Fruit fly (Drosophila melanogaster) whole organism, embryonic: ENCODE results near the gene SoYb.

Experiments used
- Ada2b ChIP-seq: fragments of 200-800 bp; sonication (Bioruptor generic); IDR thresholded peaks from 2 replicates; pipeline ENCODE4 v1.3.6; 2022; ENCODE audit warnings: missing biosample characterization, missing genetic modification characterization
- Aef1 ChIP-seq: fragments of 200-800 bp; sonication (Bioruptor generic); IDR thresholded peaks from 3 replicates; pipeline ENCODE4 v1.3.6; 2022; ENCODE audit warnings: missing biosample characterization, missing genetic modification characterization
- Asciz ChIP-seq: fragments of 200-800 bp; sonication (Bioruptor generic); optimal IDR thresholded peaks from 2 replicates; lab custom pipeline; 2017; ENCODE audit warnings: missing biosample characterization, mild to moderate bottlenecking, missing genetic modification characterization, missing genetic modification reagents
- Awh ChIP-seq: fragments of 200-800 bp; sonication (Bioruptor generic); IDR thresholded peaks from 2 replicates; pipeline ENCODE4, ENCODE4 v1.3.6; 2022; ENCODE audit warnings: missing biosample characterization, missing genetic modification characterization
- C15 ChIP-seq: fragments of 200-800 bp; sonication (Bioruptor generic); IDR thresholded peaks from 3 replicates; pipeline ENCODE4 v1.3.6; 2022; ENCODE audit warnings: missing biosample characterization, missing genetic modification characterization
- CG11560 ChIP-seq: fragments of 200-800 bp; sonication (Bioruptor generic); IDR thresholded peaks from 3 replicates; pipeline ENCODE4 v1.3.6; 2022; ENCODE audit warnings: missing biosample characterization, missing genetic modification characterization
- CG12219 ChIP-seq: fragments of 200-800 bp; sonication (Bioruptor generic); optimal IDR thresholded peaks from 3 replicates; lab custom pipeline; 2018; ENCODE audit warnings: missing biosample characterization, mild to moderate bottlenecking, missing genetic modification characterization
- CG14860 ChIP-seq: fragments of 200-800 bp; sonication (Bioruptor generic); IDR thresholded peaks from 3 replicates; pipeline ENCODE4 v1.3.6; 2022; ENCODE audit warnings: missing biosample characterization, missing genetic modification characterization; ENCODE audit not compliant: partially characterized antibody
- CG15514 ChIP-seq: fragments of 200-800 bp; sonication (Bioruptor generic); optimal IDR thresholded peaks from 3 replicates; lab custom pipeline; 2017; ENCODE audit warnings: missing biosample characterization, missing genetic modification characterization, mild to moderate bottlenecking, moderate library complexity, missing genetic modification reagents
- CG1603 ChIP-seq: fragments of 200-800 bp; sonication (Bioruptor generic); optimal IDR thresholded peaks from 2 replicates; lab custom pipeline; 2019; ENCODE audit warnings: missing biosample characterization, mild to moderate bottlenecking, missing genetic modification characterization, moderate library complexity
- CG16863 ChIP-seq: fragments of 200-800 bp; sonication (Bioruptor generic); optimal IDR thresholded peaks from 3 replicates; lab custom pipeline; 2016; ENCODE audit warnings: missing biosample characterization, missing genetic modification characterization
- CG17186 ChIP-seq: fragments of 200-800 bp; sonication (Bioruptor generic); optimal IDR thresholded peaks from 3 replicates; lab custom pipeline; 2017; ENCODE audit warnings: missing biosample characterization, missing genetic modification reagents, missing genetic modification characterization
- CG18262 ChIP-seq: fragments of 200-800 bp; optimal IDR thresholded peaks from 3 replicates; lab custom pipeline; 2019; ENCODE audit warnings: missing biosample characterization, mild to moderate bottlenecking, missing genetic modification characterization, moderate library complexity
- CG2712 ChIP-seq: fragments of 200-800 bp; optimal IDR thresholded peaks from 3 replicates; lab custom pipeline; 2019; ENCODE audit warnings: missing biosample characterization, mild to moderate bottlenecking, missing genetic modification characterization, moderate library complexity
- CG32532 ChIP-seq: fragments of 200-800 bp; sonication (Bioruptor generic); IDR thresholded peaks from 2 replicates; pipeline ENCODE4 v1.3.6; 2022; ENCODE audit warnings: missing biosample characterization, missing genetic modification characterization
- CG32772 ChIP-seq: fragments of 200-800 bp; sonication (Bioruptor generic); IDR thresholded peaks from 2 replicates; pipeline ENCODE4 v1.3.6; 2022; ENCODE audit warnings: missing biosample characterization, missing genetic modification characterization
- CG33557 ChIP-seq: fragments of 200-800 bp; sonication (Bioruptor generic); optimal IDR thresholded peaks from 2 replicates; lab custom pipeline; 2019; ENCODE audit warnings: missing biosample characterization, mild to moderate bottlenecking, missing genetic modification characterization, moderate library complexity
- CG3838 ChIP-seq: fragments of 200-800 bp; sonication (Bioruptor generic); optimal IDR thresholded peaks from 3 replicates; lab custom pipeline; 2016; ENCODE audit warnings: missing biosample characterization, missing genetic modification characterization
- CG4360 ChIP-seq: fragments of 200-800 bp; sonication (Bioruptor generic); IDR thresholded peaks from 2 replicates; pipeline ENCODE4 v1.3.6; 2022; ENCODE audit warnings: missing biosample characterization, missing genetic modification characterization
- CG4617 ChIP-seq: fragments of 200-800 bp; sonication (Bioruptor generic); optimal IDR thresholded peaks from 3 replicates; lab custom pipeline; 2016; ENCODE audit warnings: missing biosample characterization, missing genetic modification characterization, borderline replicate concordance
- CG6813 ChIP-seq: fragments of 200-800 bp; sonication (Bioruptor generic); optimal IDR thresholded peaks from 2 replicates; lab custom pipeline; 2017; ENCODE audit warnings: missing biosample characterization, missing genetic modification characterization, mild to moderate bottlenecking, moderate library complexity, missing genetic modification reagents
- CG9609 ChIP-seq: fragments of 200-800 bp; sonication (Bioruptor generic); optimal IDR thresholded peaks from 3 replicates; lab custom pipeline; 2016; ENCODE audit warnings: missing biosample characterization, missing genetic modification characterization
- Dek ChIP-seq: fragments of 200-800 bp; sonication (Bioruptor generic); optimal IDR thresholded peaks from 3 replicates; lab custom pipeline; 2019; ENCODE audit warnings: missing biosample characterization, mild to moderate bottlenecking, missing genetic modification characterization, moderate library complexity
- E2f1 ChIP-seq: fragments of 200-800 bp; sonication (Bioruptor generic); IDR thresholded peaks from 2 replicates; pipeline ENCODE4 v1.3.6; 2022; ENCODE audit warnings: missing biosample characterization, missing genetic modification characterization
- Fer3 ChIP-seq: fragments of 200-800 bp; sonication (Bioruptor generic); optimal IDR thresholded peaks from 2 replicates; lab custom pipeline; 2018; ENCODE audit warnings: missing biosample characterization, mild to moderate bottlenecking, missing genetic modification characterization, moderate library complexity
- Med ChIP-seq: fragments of 200-800 bp; sonication (Bioruptor generic); peaks from one replicate; lab custom pipeline; 2016; ENCODE audit warnings: missing biosample characterization, missing genetic modification characterization, mild to moderate bottlenecking, inconsistent platforms, moderate library complexity
- Mrtf ChIP-seq: fragments of 200-800 bp; sonication (Bioruptor generic); IDR thresholded peaks from 3 replicates; pipeline ENCODE4 v1.3.6; 2022; ENCODE audit warnings: missing biosample characterization, missing genetic modification characterization
- NFAT ChIP-seq: fragments of 200-800 bp; sonication (Bioruptor generic); IDR thresholded peaks from 2 replicates; pipeline ENCODE4 v1.3.6; 2022; ENCODE audit warnings: missing biosample characterization, missing genetic modification characterization
- Nf-YA ChIP-seq: fragments of 200-800 bp; sonication (Bioruptor generic); IDR thresholded peaks from 2 replicates; pipeline ENCODE4 v1.3.6; 2022; ENCODE audit warnings: missing biosample characterization, missing genetic modification characterization
- NfI ChIP-seq: fragments of 200-800 bp; sonication (Bioruptor generic); optimal IDR thresholded peaks from 3 replicates; lab custom pipeline; 2018; ENCODE audit warnings: missing biosample characterization, mild to moderate bottlenecking, missing genetic modification characterization, moderate library complexity
- Pdp1 ChIP-seq, 2 experiments: fragments of 200-800 bp; sonication (Bioruptor generic); optimal IDR thresholded peaks; 3 replicates each; lab custom pipeline; 2016; ENCODE audit warnings: missing biosample characterization in 2 of 2, missing genetic modification characterization in 2 of 2, mild to moderate bottlenecking in 1 of 2, moderate library complexity in 1 of 2
- Six4 ChIP-seq: fragments of 200-800 bp; sonication (Bioruptor generic); optimal IDR thresholded peaks from 2 replicates; lab custom pipeline; 2016; ENCODE audit warnings: missing biosample characterization, missing genetic modification characterization
- Xbp1 ChIP-seq: fragments of 200-800 bp; sonication (Bioruptor generic); optimal IDR thresholded peaks from 3 replicates; lab custom pipeline; 2016; ENCODE audit warnings: missing biosample characterization, mild to moderate bottlenecking, missing genetic modification characterization
- Xrp1 ChIP-seq: fragments of 200-800 bp; sonication (Bioruptor generic); IDR thresholded peaks from 2 replicates; pipeline ENCODE4 v1.3.6; 2022; ENCODE audit warnings: missing biosample characterization, missing genetic modification characterization
- ara ChIP-seq: fragments of 200-800 bp; sonication (Bioruptor generic); IDR thresholded peaks from 2 replicates; pipeline ENCODE4 v1.3.6; 2022; ENCODE audit warnings: missing biosample characterization, missing genetic modification characterization
- dmrt11E ChIP-seq: fragments of 200-800 bp; sonication (Bioruptor generic); optimal IDR thresholded peaks from 3 replicates; lab custom pipeline; 2018; ENCODE audit warnings: missing biosample characterization, mild to moderate bottlenecking, missing genetic modification characterization, moderate library complexity
- esg ChIP-seq: fragments of 200-800 bp; sonication (Bioruptor generic); conservative IDR thresholded peaks from 2 replicates; pipeline ENCODE4 v1.3.6; 2022; ENCODE audit warnings: missing biosample characterization, missing genetic modification characterization
- lbe ChIP-seq: fragments of 200-800 bp; sonication (Bioruptor generic); optimal IDR thresholded peaks from 2 replicates; lab custom pipeline; 2016; ENCODE audit warnings: missing biosample characterization, mild to moderate bottlenecking, missing genetic modification characterization
- nerfin-1 ChIP-seq: fragments of 200-800 bp; sonication (Bioruptor generic); optimal IDR thresholded peaks from 3 replicates; lab custom pipeline; 2019; ENCODE audit warnings: missing biosample characterization, mild to moderate bottlenecking, missing genetic modification characterization, moderate library complexity
- onecut ChIP-seq: fragments of 200-800 bp; sonication (Bioruptor generic); IDR thresholded peaks from 2 replicates; pipeline ENCODE4 v1.3.6; 2022; ENCODE audit warnings: missing biosample characterization, missing genetic modification characterization
- pum ChIP-seq: fragments of 200-800 bp; sonication (Bioruptor generic); optimal IDR thresholded peaks from 2 replicates; lab custom pipeline; 2016; ENCODE audit warnings: missing biosample characterization, missing genetic modification characterization
- ranshi ChIP-seq: fragments of 200-800 bp; sonication (Bioruptor generic); IDR thresholded peaks from 2 replicates; pipeline ENCODE4 v1.3.6; 2022; ENCODE audit warnings: missing biosample characterization, missing genetic modification characterization
- sisA ChIP-seq: fragments of 200-800 bp; sonication (Bioruptor generic); IDR thresholded peaks from 2 replicates; pipeline ENCODE4 v1.3.6; 2022; ENCODE audit warnings: missing biosample characterization, missing genetic modification characterization
- sob ChIP-seq: fragments of 200-800 bp; sonication (Bioruptor generic); IDR thresholded peaks from 2 replicates; pipeline ENCODE4 v1.3.6; 2022; ENCODE audit warnings: missing biosample characterization, missing genetic modification characterization
- stc ChIP-seq: fragments of 200-800 bp; sonication (Bioruptor generic); IDR thresholded peaks from 2 replicates; pipeline ENCODE4 v1.3.6; 2022; ENCODE audit warnings: missing biosample characterization, missing genetic modification characterization
- tap ChIP-seq: fragments of 200-800 bp; optimal IDR thresholded peaks from 3 replicates; lab custom pipeline; 2019; ENCODE audit warnings: missing biosample characterization, mild to moderate bottlenecking, missing genetic modification characterization, moderate library complexity
- trh ChIP-seq: fragments of 200-800 bp; sonication (Bioruptor generic); optimal IDR thresholded peaks from 2 replicates; lab custom pipeline; 2016; ENCODE audit warnings: missing biosample characterization, missing genetic modification characterization
- yki ChIP-seq: fragments of >200 bp; optimal IDR thresholded peaks from 3 replicates; lab custom pipeline; 2018

The SoYb gene

dm6 chr2L:9986402-9987350 is 15.9 kb downstream of the SoYb start (continued):
- TF ChIP-seq NFAT (no peak), NfI (GFP tag; lab: Kevin White, UChicago) (peak; percentile 47), CG9609 (GFP tag; lab: Kevin White, UChicago) (peak; percentile 44), CG32532 (GFP tag; lab: Robert Waterston, UW) (peak; percentile 18; the same call in 1 of the 2 replicates), Mrtf (peak; percentile 37; the same call in 1 of the 3 replicates), CG4360 (GFP tag; lab: Robert Waterston, UW) (peak; percentile 34; the same call in 1 of the 2 replicates), tap (tag; lab: Kevin White, UChicago) (peak; percentile 58), Ada2b (peak; percentile 71), stc (GFP tag; lab: Robert Waterston, UW) (peak; percentile 73), Awh (peak; percentile 75), C15 (GFP tag; lab: Robert Waterston, UW) (no peak), Fer3 (tag; lab: Kevin White, UChicago) (peak; percentile 18), lbe (GFP tag; lab: Kevin White, UChicago) (peak; percentile 78), ara (GFP tag; lab: Robert Waterston, UW) (peak; percentile 74), sob (GFP tag; lab: Robert Waterston, UW) (peak; percentile 17; the same call in 1 of the 2 replicates), CG18262 (tag; lab: Kevin White, UChicago) (peak; percentile 68), CG15514 (no peak), ranshi (GFP tag; lab: Robert Waterston, UW) (peak; percentile 67; the same call in 1 of the 2 replicates), E2f1 (GFP tag; lab: Robert Waterston, UW) (peak; percentile 46; the same call in 1 of the 2 replicates), Pdp1 (GFP tag; optimal IDR thresholded peaks at IDR 0.05; lab: Kevin White, UChicago) (peak in 1 of 2 experiments; percentile 36), dmrt11E (peak; percentile 32), nerfin-1 (peak; percentile 42), CG32772 (GFP tag; lab: Robert Waterston, UW) (peak; percentile 76; the same call in 1 of the 2 replicates), CG33557 (no peak), CG14860 (GFP tag; lab: Robert Waterston, UW) (no peak), CG3838 (GFP tag; lab: Kevin White, UChicago) (no peak), onecut (GFP tag; lab: Robert Waterston, UW) (peak; percentile 68), Six4 (GFP tag; lab: Kevin White, UChicago) (peak; percentile 60), trh (GFP tag; lab: Kevin White, UChicago) (no peak), CG11560 (tag; lab: Robert Waterston, UW) (0 out of 3 replicates have a peak, but pooled peaks have one; percentile 11), Asciz (GFP tag; lab: Kevin White, UChicago) (peak; percentile 43), CG1603 (peak; percentile 83), sisA (GFP tag; lab: Robert Waterston, UW) (peak; percentile 82), Aef1 (GFP tag; lab: Robert Waterston, UW) (peak; percentile 37; the same call in 1 of the 3 replicates), CG17186 (no peak), Nf-YA (no peak), yki (lab: Kevin White, UChicago) (no peak), Med (GFP tag; lab: Kevin White, UChicago) (peak; percentile 92), Xbp1 (GFP tag; lab: Kevin White, UChicago) (peak; percentile 54), esg (GFP tag; lab: Robert Waterston, UW) (0 out of 2 replicates have a peak, but pooled peaks have one; percentile 12), Xrp1 (peak; percentile 85), Dek (tag; lab: Kevin White, UChicago) (no peak), CG6813 (GFP tag; lab: Kevin White, UChicago) (peak; percentile 55), CG16863 (peak; percentile 19), CG12219 (GFP tag; lab: Kevin White, UChicago) (peak; percentile 52), pum (peak; percentile 26), CG2712 (tag; lab: Kevin White, UChicago) (peak; percentile 71), CG4617 (GFP tag; lab: Kevin White, UChicago) (no peak)
